Fruit fly (Drosophila melanogaster): ENCODE results near the gene CG17378.

- no peak for TF ChIP-seq CG7987 (GFP tag; optimal IDR thresholded peaks at IDR 0.05)
- no peak for TF ChIP-seq yki (optimal IDR thresholded peaks at IDR 0.05)
Observed at dm6 chr2L:6800794-6801193, 27.0 kb downstream of the CG17378 start, which contains the start of gene CG17376.
